Worm (Caenorhabditis elegans) whole organism, midembryonic: Measurements from ENCODE around the gene F42A8.1.

Source experiments
- T22C8.4 ChIP-seq: fragments of 200-800 bp; sonication (Bioruptor generic); IDR thresholded peaks from 2 replicates; pipeline ENCODE4 v1.3.6; 2022; ENCODE audit warnings: missing genetic modification characterization, missing compliant biosample characterization
- flt-1 ChIP-seq: fragments of 200-800 bp; sonication (Bioruptor generic); IDR thresholded peaks from 2 replicates; pipeline ENCODE4 v1.3.6; 2022; ENCODE audit warnings: missing genetic modification characterization, missing compliant biosample characterization
- klf-2 ChIP-seq: fragments of 200-800 bp; sonication (Bioruptor generic); conservative IDR thresholded peaks from 2 replicates; pipeline ENCODE4 v1.3.6; 2022; ENCODE audit warnings: missing genetic modification reagents, missing genetic modification characterization, missing compliant biosample characterization
- med-1 ChIP-seq: sonication (generic microtip); optimal IDR thresholded peaks from 2 replicates; lab custom pipeline; 2017; ENCODE audit warnings: missing genetic modification characterization, mild to moderate bottlenecking, missing compliant biosample characterization, antibody characterized with exemption, missing genetic modification reagents; ENCODE audit not compliant: insufficient read depth
- ref-1 ChIP-seq: fragments of 200-800 bp; sonication (Bioruptor generic); conservative IDR thresholded peaks from 2 replicates; pipeline ENCODE4 v1.3.6; 2022; ENCODE audit warnings: missing genetic modification reagents, missing genetic modification characterization, missing compliant biosample characterization
- ztf-23 ChIP-seq: fragments of 200-800 bp; sonication (Bioruptor generic); IDR thresholded peaks from 2 replicates; pipeline ENCODE4 v1.3.6; 2022; ENCODE audit warnings: missing genetic modification reagents, missing genetic modification characterization, missing compliant biosample characterization
- ztf-29 ChIP-seq: fragments of 200-800 bp; sonication (Bioruptor generic); IDR thresholded peaks from 2 replicates; pipeline ENCODE4 v1.3.6; 2022; ENCODE audit warnings: missing genetic modification reagents, missing genetic modification characterization, missing compliant biosample characterization

- TF ChIP-seq flt-1 (GFP tag; lab: Robert Waterston, UW) (no peak), ref-1 (no peak), T22C8.4 (GFP tag; lab: Robert Waterston, UW) (no peak), med-1 (no peak), ztf-29 (no peak), klf-2 (GFP tag; lab: Robert Waterston, UW) (no peak), ztf-23 (no peak)
These were observed 15.9 kb upstream of the F42A8.1 start for ce11 chrII:9362249-9362648.
